Worm (Caenorhabditis elegans): ENCODE data around the gene dhhc-5.

The dhhc-5 gene

ce11 chrIII:6887574-6887973, 38.7 kb upstream of the dhhc-5 start (continued):
- TF ChIP-seq lin-38 (GFP tag; IDR thresholded peaks at IDR 0.05) (peak; percentile 87), duxl-1 (tag; optimal IDR thresholded peaks at IDR 0.05; ENCODE audit: poor library complexity) (no peak), ZK546.5 (tag; optimal IDR thresholded peaks at IDR 0.05) (no peak), nhr-102 (tag; optimal IDR thresholded peaks at IDR 0.05) (no peak), daf-19 (GFP tag; conservative IDR thresholded peaks at IDR 0.05) (peak; percentile 80), snpc-4 (tag; optimal IDR thresholded peaks at IDR 0.05) (peak; percentile 29), nhr-11 (tag; optimal IDR thresholded peaks at IDR 0.05) (peak; percentile 1), dpl-1 (GFP tag; optimal IDR thresholded peaks at IDR 0.05) (peak; percentile 50), mxl-3 (GFP tag; optimal IDR thresholded peaks at IDR 0.05) (no peak), jun-1 (tag; optimal IDR thresholded peaks at IDR 0.05) (no peak), ceh-44 (GFP tag; IDR thresholded peaks at IDR 0.05) (peak; percentile 91), ceh-20 (GFP tag; IDR thresholded peaks at IDR 0.05) (no peak; the same call in none of the 2 replicates), nhr-28 (tag; optimal IDR thresholded peaks at IDR 0.05) (peak; percentile 16), mep-1 (tag; optimal IDR thresholded peaks at IDR 0.05) (peak; percentile 74), arid-1 (GFP tag; conservative IDR thresholded peaks at IDR 0.05) (peak; percentile 84), F10B5.3 (tag; optimal IDR thresholded peaks at IDR 0.05) (peak; percentile 48), Y105C5A.15 (GFP tag; IDR thresholded peaks at IDR 0.05) (0 out of 2 replicates have a peak, but pooled peaks have one; percentile 65), vab-7 (GFP tag; IDR thresholded peaks at IDR 0.05) (peak; percentile 94), nhr-42 (GFP tag; IDR thresholded peaks at IDR 0.05) (peak; percentile 52), php-3 (GFP tag; IDR thresholded peaks at IDR 0.05) (peak; percentile 65; the same call in 1 of the 2 replicates), tag-97 (GFP tag; IDR thresholded peaks at IDR 0.05) (no peak), snpc-1.2 (GFP tag; IDR thresholded peaks at IDR 0.05) (peak; percentile 79), lin-39 (tag; optimal IDR thresholded peaks at IDR 0.05) (no peak), lir-3 (tag; optimal IDR thresholded peaks at IDR 0.05) (peak; percentile 49), Y48G9A.11 (GFP tag; IDR thresholded peaks at IDR 0.05) (peak; percentile 80), zip-11 (GFP tag; IDR thresholded peaks at IDR 0.05) (0 out of 2 replicates have a peak, but pooled peaks have one; percentile 42), cey-2 (tag; optimal IDR thresholded peaks at IDR 0.05; ENCODE audit: borderline replicate concordance, insufficient read depth) (no peak), aly-2 (tag; optimal IDR thresholded peaks at IDR 0.05) (no peak), zfp-3 (GFP tag; conservative IDR thresholded peaks at IDR 0.05) (peak; percentile 51; the same call in 1 of the 2 replicates), dve-1 (tag; optimal IDR thresholded peaks at IDR 0.05; ENCODE audit: insufficient read depth) (peak; percentile 60), lim-7 (GFP tag; IDR thresholded peaks at IDR 0.05) (peak; percentile 96), dmd-8 (GFP tag; IDR thresholded peaks at IDR 0.05) (peak; percentile 95)

ce11 chrIII:6885889-6886288, 37.0 kb upstream of the dhhc-5 start:
- TF ChIP-seq lin-39 (tag; optimal IDR thresholded peaks at IDR 0.05): no peak
- peak in 1 of 2 experiments; percentile 98 for TF ChIP-seq unc-62 (GFP tag; optimal IDR thresholded peaks at IDR 0.05 in 1 of 2)
- TF ChIP-seq unc-62 (tag; optimal IDR thresholded peaks at IDR 0.05): no peak
- TF ChIP-seq aha-1 (tag): peak; percentile 1
- TF ChIP-seq nhr-77 (tag; optimal IDR thresholded peaks at IDR 0.05): no peak
- no peak for TF ChIP-seq spr-1 (tag; optimal IDR thresholded peaks at IDR 0.05)
- no peak for TF ChIP-seq mxl-2 (GFP tag; conservative IDR thresholded peaks at IDR 0.05)

- peak in 1 of 2 experiments; percentile 67 for TF ChIP-seq unc-62 (GFP tag; optimal IDR thresholded peaks at IDR 0.05 in 1 of 2)
- TF ChIP-seq unc-62 (tag; optimal IDR thresholded peaks at IDR 0.05): no peak
- TF ChIP-seq lim-7 (GFP tag; IDR thresholded peaks at IDR 0.05): no peak
Observed at ce11 chrIII:6884203-6884602, 35.3 kb upstream of the dhhc-5 start, which contains the start of gene med-2. Gene med-2, plus strand, starts transcription at chrIII:6884503.
